Worm (Caenorhabditis elegans) whole organism, L2 larva: ENCODE data around the gene H17B01.5.

Experiments used
- C34F6.9 ChIP-seq: fragments of 150-350 bp; optimal IDR thresholded peaks from 2 replicates; lab custom pipeline; 2014; ENCODE audit warnings: missing biosample characterization, missing genetic modification characterization
- F13H6.1 ChIP-seq: sonication (generic microtip); optimal IDR thresholded peaks from 2 replicates; lab custom pipeline; 2016; ENCODE audit warnings: missing genetic modification characterization, missing compliant biosample characterization
- R02D3.7 ChIP-seq: fragments of 150-350 bp; optimal IDR thresholded peaks from 2 replicates; lab custom pipeline; 2014; ENCODE audit warnings: missing biosample characterization, missing genetic modification characterization
- Y55F3AM.14 ChIP-seq: fragments of 200-800 bp; sonication (Bioruptor generic); optimal IDR thresholded peaks from 2 replicates; lab custom pipeline; 2018; ENCODE audit warnings: mild to moderate bottlenecking, missing genetic modification characterization, missing compliant biosample characterization
- ZK546.5 ChIP-seq: sonication (generic microtip); optimal IDR thresholded peaks from 2 replicates; lab custom pipeline; 2017; ENCODE audit warnings: missing biosample characterization, missing genetic modification characterization
- aly-2 ChIP-seq: fragments of 150-350 bp; optimal IDR thresholded peaks from 2 replicates; lab custom pipeline; 2014; ENCODE audit warnings: missing biosample characterization, missing genetic modification characterization
- ama-1 ChIP-seq: fragments of 150-350 bp; optimal IDR thresholded peaks from 2 replicates; lab custom pipeline; 2018; ENCODE audit warnings: inconsistent platforms
- blmp-1 ChIP-seq: sonication (generic microtip); optimal IDR thresholded peaks from 2 replicates; lab custom pipeline; 2017; ENCODE audit warnings: missing genetic modification characterization, mild to moderate bottlenecking, missing compliant biosample characterization, antibody characterized with exemption, moderate library complexity; ENCODE audit not compliant: insufficient read depth
- ceh-16 ChIP-seq: fragments of 150-350 bp; optimal IDR thresholded peaks from 2 replicates; lab custom pipeline; 2014; ENCODE audit warnings: missing biosample characterization, missing genetic modification characterization
- crh-2 ChIP-seq: sonication (generic microtip); optimal IDR thresholded peaks from 2 replicates; lab custom pipeline; 2017; ENCODE audit warnings: missing biosample characterization, missing genetic modification characterization
- dmd-4 ChIP-seq: sonication (generic microtip); optimal IDR thresholded peaks from 2 replicates; lab custom pipeline; 2017; ENCODE audit warnings: missing biosample characterization, missing genetic modification characterization
- egl-27 ChIP-seq: sonication (generic microtip); optimal IDR thresholded peaks from 3 replicates; lab custom pipeline; 2017; ENCODE audit warnings: missing biosample characterization, missing genetic modification reagents, missing genetic modification characterization
- elt-1 ChIP-seq: fragments of 150-350 bp; optimal IDR thresholded peaks from 2 replicates; lab custom pipeline; 2014; ENCODE audit warnings: missing biosample characterization, missing genetic modification characterization
- fos-1 ChIP-seq: fragments of 150-350 bp; optimal IDR thresholded peaks from 2 replicates; lab custom pipeline; 2014; ENCODE audit warnings: missing biosample characterization, missing genetic modification characterization
- gmeb-1 ChIP-seq: fragments of 150-350 bp; optimal IDR thresholded peaks from 2 replicates; lab custom pipeline; 2014; ENCODE audit warnings: missing biosample characterization, missing genetic modification characterization
- lin-11 ChIP-seq: fragments of 150-350 bp; sonication (generic microtip); optimal IDR thresholded peaks from 2 replicates; lab custom pipeline; 2014; ENCODE audit warnings: missing biosample characterization, missing genetic modification characterization, inconsistent platforms, mixed read lengths
- lin-39 ChIP-seq: fragments of 150-350 bp; optimal IDR thresholded peaks from 2 replicates; lab custom pipeline; 2014; ENCODE audit warnings: missing biosample characterization, missing genetic modification reagents, missing genetic modification characterization
- lsy-2 ChIP-seq, 2 experiments: fragments of 150-350 bp in 1 of 2; sonication (generic microtip) in 1 of 2; optimal IDR thresholded peaks; 2 replicates each; lab custom pipeline; 2014 to 2017; ENCODE audit warnings: missing biosample characterization in 2 of 2, missing genetic modification characterization in 2 of 2
- mdl-1 ChIP-seq, 2 experiments: fragments of 150-350 bp in 1 of 2; sonication (generic microtip) in 1 of 2; optimal IDR thresholded peaks; 2 replicates each; lab custom pipeline; 2017; ENCODE audit warnings: missing biosample characterization in 2 of 2, missing genetic modification characterization in 2 of 2
- nhr-10 ChIP-seq: sonication (generic microtip); optimal IDR thresholded peaks from 2 replicates; lab custom pipeline; 2017; ENCODE audit warnings: missing biosample characterization, missing genetic modification characterization
- nhr-11 ChIP-seq: fragments of 150-350 bp; optimal IDR thresholded peaks from 2 replicates; lab custom pipeline; 2014; ENCODE audit warnings: missing biosample characterization, missing genetic modification characterization
- nhr-12 ChIP-seq: fragments of 150-350 bp; optimal IDR thresholded peaks from 2 replicates; lab custom pipeline; 2014; ENCODE audit warnings: missing biosample characterization, missing genetic modification characterization
- nhr-129 ChIP-seq: fragments of 150-350 bp; optimal IDR thresholded peaks from 2 replicates; lab custom pipeline; 2014; ENCODE audit warnings: missing biosample characterization, missing genetic modification characterization
- nhr-21 ChIP-seq: fragments of 150-350 bp; optimal IDR thresholded peaks from 2 replicates; lab custom pipeline; 2014; ENCODE audit warnings: missing biosample characterization, missing genetic modification characterization
- nhr-237 ChIP-seq: fragments of 150-350 bp; optimal IDR thresholded peaks from 2 replicates; lab custom pipeline; 2014; ENCODE audit warnings: missing biosample characterization, missing genetic modification characterization
- nhr-25 ChIP-seq: fragments of 150-350 bp; sonication (generic microtip); optimal IDR thresholded peaks from 3 replicates; lab custom pipeline; 2014; ENCODE audit warnings: missing biosample characterization, missing genetic modification characterization
- nhr-6 ChIP-seq: fragments of 150-350 bp; optimal IDR thresholded peaks from 2 replicates; lab custom pipeline; 2014; ENCODE audit warnings: missing biosample characterization, missing genetic modification characterization
- nhr-77 ChIP-seq: fragments of 150-350 bp; optimal IDR thresholded peaks from 2 replicates; lab custom pipeline; 2014; ENCODE audit warnings: missing biosample characterization, missing genetic modification characterization
- sem-4 ChIP-seq: fragments of 150-350 bp; optimal IDR thresholded peaks from 2 replicates; lab custom pipeline; 2014; ENCODE audit warnings: missing biosample characterization, missing genetic modification reagents, missing genetic modification characterization
- skn-1 ChIP-seq: sonication (generic microtip); optimal IDR thresholded peaks from 2 replicates; lab custom pipeline; 2017; ENCODE audit warnings: missing biosample characterization, missing genetic modification characterization
- sma-3 ChIP-seq: sonication (generic microtip); optimal IDR thresholded peaks from 2 replicates; lab custom pipeline; 2016; ENCODE audit warnings: missing genetic modification reagents, missing genetic modification characterization, missing compliant biosample characterization
- sma-9 ChIP-seq, 2 experiments: fragments of 150-350 bp in 1 of 2; sonication (generic microtip) in 1 of 2; optimal IDR thresholded peaks; 2 replicates each; lab custom pipeline; 2014 to 2016; ENCODE audit warnings: missing genetic modification characterization in 2 of 2, mild to moderate bottlenecking in 1 of 2, missing biosample characterization in 1 of 2, missing compliant biosample characterization in 1 of 2, missing genetic modification reagents in 1 of 2, moderate library complexity in 1 of 2
- snpc-4 ChIP-seq: fragments of 150-350 bp; optimal IDR thresholded peaks from 2 replicates; lab custom pipeline; 2014; ENCODE audit warnings: missing biosample characterization, missing genetic modification characterization
- unc-39 ChIP-seq: fragments of 150-350 bp; optimal IDR thresholded peaks from 2 replicates; lab custom pipeline; 2014; ENCODE audit warnings: missing biosample characterization, missing genetic modification characterization
- unc-55 ChIP-seq: fragments of 150-350 bp; sonication (generic microtip); optimal IDR thresholded peaks from 3 replicates; lab custom pipeline; 2014; ENCODE audit warnings: missing biosample characterization, missing genetic modification reagents, missing genetic modification characterization
- zag-1 ChIP-seq: fragments of 150-350 bp; optimal IDR thresholded peaks from 2 replicates; lab custom pipeline; 2014; ENCODE audit warnings: missing biosample characterization, missing genetic modification characterization
- ztf-11 ChIP-seq: sonication (generic microtip); optimal IDR thresholded peaks from 2 replicates; lab custom pipeline; 2017; ENCODE audit warnings: missing biosample characterization, missing genetic modification characterization
- ztf-4 ChIP-seq: fragments of 150-350 bp; optimal IDR thresholded peaks from 2 replicates; lab custom pipeline; 2014; ENCODE audit warnings: missing biosample characterization, missing genetic modification characterization

Gene H17B01.5

DNA sequence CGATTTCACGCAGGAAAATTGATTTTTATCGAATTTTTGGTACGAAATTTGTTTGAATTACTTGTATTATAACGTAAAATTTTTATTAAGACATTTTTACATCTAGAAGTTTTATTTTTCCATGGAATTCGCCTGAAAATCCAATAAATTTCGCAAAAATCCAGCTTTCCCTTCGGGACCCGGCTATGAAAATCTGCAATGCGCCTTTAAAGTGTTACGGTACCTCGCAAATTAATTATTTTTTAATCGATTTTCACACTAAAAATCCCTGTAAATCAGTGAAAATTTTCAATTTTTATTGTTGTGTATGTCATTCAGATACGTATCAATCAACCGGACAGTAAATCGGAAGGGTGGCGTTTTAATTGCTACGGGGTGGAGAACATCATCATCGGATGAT lies 27.6 kb upstream of the H17B01.5 start:
- TF ChIP-seq blmp-1 (no peak), nhr-25 (no peak), sma-9 (GFP tag; optimal IDR thresholded peaks at IDR 0.05; lab: Kevin White, UChicago) (no peak), sma-9 (tag; optimal IDR thresholded peaks at IDR 0.05; lab: Kevin White, UChicago) (no peak), skn-1 (no peak), sma-3 (GFP tag; lab: Kevin White, UChicago) (no peak), sem-4 (tag; lab: Kevin White, UChicago) (no peak), nhr-12 (tag; lab: Kevin White, UChicago) (no peak), crh-2 (tag; lab: Kevin White, UChicago) (no peak), dmd-4 (tag; lab: Kevin White, UChicago) (no peak), lin-39 (no peak), lsy-2 (tag; optimal IDR thresholded peaks at IDR 0.05; lab: Kevin White, UChicago) (no peak), zag-1 (tag; lab: Kevin White, UChicago) (no peak), aly-2 (tag; lab: Kevin White, UChicago) (no peak), Y55F3AM.14 (no peak), egl-27 (tag; lab: Kevin White, UChicago) (no peak), ZK546.5 (tag; lab: Kevin White, UChicago) (no peak), gmeb-1 (tag; lab: Kevin White, UChicago) (no peak), mdl-1 (tag; optimal IDR thresholded peaks at IDR 0.05; lab: Kevin White, UChicago) (no peak)

DNA sequence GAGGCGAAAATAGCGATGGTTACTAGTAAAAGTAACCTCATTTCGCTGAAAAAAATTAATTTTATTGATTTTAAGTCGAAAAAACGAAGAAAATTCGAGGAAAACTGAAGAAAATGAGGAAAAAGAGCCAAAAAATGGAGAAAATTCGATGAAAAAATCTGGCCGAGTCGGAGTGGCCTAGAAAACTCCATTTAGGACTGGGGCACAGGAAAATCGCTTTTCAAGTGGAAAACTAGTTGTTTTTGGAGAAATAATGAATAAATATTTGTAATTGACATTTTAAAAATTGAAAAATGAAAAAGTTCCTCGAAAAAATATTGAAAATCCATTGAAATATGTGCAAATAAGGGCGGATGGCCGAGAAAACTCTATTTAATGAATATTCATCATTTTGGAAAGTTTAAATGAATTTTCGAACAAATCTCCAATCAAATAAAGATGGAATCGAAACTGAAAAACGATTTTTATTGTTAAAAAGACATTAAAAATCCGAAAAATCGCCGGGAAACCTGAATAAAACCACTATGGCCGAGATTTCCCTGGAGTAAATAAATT lies 27.0 kb upstream of the H17B01.5 start, which contains the start of gene emc-1:
Gene emc-1, minus strand, starts transcription at position 45 of the 555 bp plus-strand sequence.
- no peak for TF ChIP-seq lin-39
- peak in 1 of 2 experiments; percentile 22 for TF ChIP-seq lsy-2 (tag; optimal IDR thresholded peaks at IDR 0.05; lab: Kevin White, UChicago)
- no peak for TF ChIP-seq ztf-4 (tag; lab: Kevin White, UChicago)
- no peak for TF ChIP-seq lin-11 (tag; lab: Kevin White, UChicago)
- no peak for TF ChIP-seq nhr-77 (tag; lab: Kevin White, UChicago)
- TF ChIP-seq sem-4 (tag; lab: Kevin White, UChicago) = no peak
- TF ChIP-seq nhr-11 = no peak
- TF ChIP-seq unc-39 (tag; lab: Kevin White, UChicago) = no peak
- no peak for TF ChIP-seq elt-1 (tag; lab: Kevin White, UChicago)
- TF ChIP-seq skn-1 = no peak
- no peak for TF ChIP-seq nhr-10 (tag; lab: Kevin White, UChicago)
- no peak for TF ChIP-seq nhr-12 (tag; lab: Kevin White, UChicago)
- TF ChIP-seq R02D3.7 (tag; lab: Kevin White, UChicago) = no peak
- TF ChIP-seq nhr-6 = no peak
- no peak for TF ChIP-seq crh-2 (tag; lab: Kevin White, UChicago)
- peak; percentile 8 for TF ChIP-seq unc-55 (GFP tag; lab: Kevin White, UChicago)
- TF ChIP-seq snpc-4 (tag; lab: Kevin White, UChicago) = no peak
- TF ChIP-seq ZK546.5 (tag; lab: Kevin White, UChicago) = no peak
- no peak for TF ChIP-seq nhr-21 (tag; lab: Kevin White, UChicago)
- no peak for TF ChIP-seq aly-2 (tag; lab: Kevin White, UChicago)
- TF ChIP-seq C34F6.9 = peak; percentile 16
- TF ChIP-seq ama-1 (lab: Kevin White, UChicago) = no peak

DNA sequence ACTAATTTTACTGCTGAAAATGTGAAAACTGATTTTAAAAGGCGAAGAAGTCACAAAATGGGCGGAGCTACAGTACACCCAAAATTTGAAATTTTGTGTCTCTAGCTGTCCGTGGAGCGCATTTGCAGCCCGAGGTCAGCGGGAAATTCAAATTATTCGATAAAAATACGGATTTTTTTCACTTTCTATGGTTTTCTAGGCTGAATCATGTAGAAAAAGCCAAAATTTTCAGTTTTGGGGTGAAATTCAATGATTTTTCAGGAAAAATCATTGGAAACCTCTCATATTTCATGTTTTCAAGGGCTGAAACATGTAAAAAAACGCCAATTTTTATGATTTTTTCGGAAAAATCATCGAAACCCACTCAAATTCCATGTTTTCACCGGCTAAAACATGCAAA lies 17.4 kb upstream of the H17B01.5 start:
- TF ChIP-seq fos-1 (tag; lab: Kevin White, UChicago) (no peak), ama-1 (lab: Kevin White, UChicago) (no peak), sem-4 (tag; lab: Kevin White, UChicago) (no peak), nhr-129 (tag; lab: Kevin White, UChicago) (no peak), sma-3 (GFP tag; lab: Kevin White, UChicago) (no peak), aly-2 (tag; lab: Kevin White, UChicago) (no peak), nhr-237 (no peak), F13H6.1 (tag; lab: Kevin White, UChicago) (no peak), crh-2 (tag; lab: Kevin White, UChicago) (no peak), lsy-2 (tag; optimal IDR thresholded peaks at IDR 0.05; lab: Kevin White, UChicago) (no peak), ztf-11 (tag; lab: Kevin White, UChicago) (no peak), C34F6.9 (no peak), egl-27 (tag; lab: Kevin White, UChicago) (no peak), nhr-77 (tag; lab: Kevin White, UChicago) (no peak), ceh-16 (tag; lab: Kevin White, UChicago) (no peak), skn-1 (no peak), elt-1 (tag; lab: Kevin White, UChicago) (no peak), sma-9 (GFP tag; optimal IDR thresholded peaks at IDR 0.05; lab: Kevin White, UChicago) (no peak), sma-9 (tag; optimal IDR thresholded peaks at IDR 0.05; lab: Kevin White, UChicago) (no peak)
